Fruit fly (Drosophila melanogaster) whole organism, wandering third instar larva: Measurements from ENCODE around the gene Dpy-30L1.

Experiments used
- Abd-B ChIP-seq: fragments of >200 bp; optimal IDR thresholded peaks from 2 replicates; lab custom pipeline; 2017; ENCODE audit warnings: missing biosample characterization, missing genetic modification characterization
- CrebA ChIP-seq: fragments of 200-800 bp; sonication (Bioruptor generic); optimal IDR thresholded peaks from 2 replicates; lab custom pipeline; 2016; ENCODE audit warnings: missing biosample characterization, mild to moderate bottlenecking, missing genetic modification characterization, borderline replicate concordance
- Dfd ChIP-seq: fragments of >200 bp; optimal IDR thresholded peaks from 2 replicates; lab custom pipeline; 2017; ENCODE audit warnings: missing biosample characterization, missing genetic modification characterization
- Dif ChIP-seq: fragments of 200-275, 200-300 bp; sonication (Bioruptor generic); optimal IDR thresholded peaks from 2 replicates; lab custom pipeline; 2018; ENCODE audit warnings: missing biosample characterization, missing genetic modification characterization; ENCODE audit not compliant: partially characterized antibody
- GATAd ChIP-seq: sonication (Bioruptor generic); optimal IDR thresholded peaks from 2 replicates; lab custom pipeline; 2016; ENCODE audit warnings: missing biosample characterization, missing genetic modification characterization
- HLH106 ChIP-seq: fragments of 200-800 bp; optimal IDR thresholded peaks from 3 replicates; lab custom pipeline; 2019; ENCODE audit warnings: missing biosample characterization, mild to moderate bottlenecking, missing genetic modification characterization, moderate library complexity
- Hnf4 ChIP-seq: fragments of 200-800 bp; sonication (Bioruptor generic); optimal IDR thresholded peaks from 2 replicates; lab custom pipeline; 2016; ENCODE audit warnings: missing biosample characterization, mild to moderate bottlenecking, missing genetic modification characterization
- Hr83 ChIP-seq: fragments of 200-300 bp; sonication (Bioruptor generic); optimal IDR thresholded peaks from 2 replicates; lab custom pipeline; 2016; ENCODE audit warnings: missing biosample characterization, mild to moderate bottlenecking, missing genetic modification characterization, moderate library complexity; ENCODE audit not compliant: poor library complexity, severe bottlenecking
- Jra ChIP-seq: sonication (Bioruptor generic); optimal IDR thresholded peaks from 2 replicates; lab custom pipeline; 2016; ENCODE audit warnings: missing biosample characterization, missing genetic modification characterization
- Mio ChIP-seq: sonication (Bioruptor generic); optimal IDR thresholded peaks from 2 replicates; lab custom pipeline; 2016; ENCODE audit warnings: missing biosample characterization, missing genetic modification characterization
- Myc ChIP-seq: fragments of >200 bp; optimal IDR thresholded peaks from 2 replicates; lab custom pipeline; 2017
- N ChIP-seq: fragments of >200 bp; optimal IDR thresholded peaks from 2 replicates; lab custom pipeline; 2018; ENCODE audit warnings: missing biosample characterization, missing external identifiers, missing genetic modification characterization
- Rel ChIP-seq, 2 experiments: fragments of 200-800 bp; sonication (Bioruptor generic) in 1 of 2; optimal IDR thresholded peaks; 2 replicates in 1 of 2; 3 replicates in 1 of 2; lab custom pipeline; 2016 to 2019; ENCODE audit warnings: mild to moderate bottlenecking in 2 of 2, missing biosample characterization in 2 of 2, missing genetic modification characterization in 2 of 2, moderate library complexity in 1 of 2
- Sp1 ChIP-seq: fragments of 200-800 bp; sonication (Bioruptor generic); optimal IDR thresholded peaks from 3 replicates; lab custom pipeline; 2019; ENCODE audit warnings: missing biosample characterization, mild to moderate bottlenecking, missing genetic modification characterization, moderate library complexity
- Vsx2 ChIP-seq: fragments of 200-300, 225-300 bp; sonication (Bioruptor generic); optimal IDR thresholded peaks from 2 replicates; lab custom pipeline; 2018; ENCODE audit warnings: missing biosample characterization, missing genetic modification characterization; ENCODE audit not compliant: partially characterized antibody
- br ChIP-seq: fragments of 200-800 bp; sonication (Bioruptor generic); optimal IDR thresholded peaks from 2 replicates; lab custom pipeline; 2016; ENCODE audit warnings: missing biosample characterization, missing genetic modification characterization
- dl ChIP-seq, 2 experiments: fragments of 175-275, 200-275 bp in 1 of 2; fragments of 200-275 bp in 1 of 2; sonication (Bioruptor generic); optimal IDR thresholded peaks; lab custom pipeline; 2018; ENCODE audit warnings: mild to moderate bottlenecking in 2 of 2, missing biosample characterization in 2 of 2, missing genetic modification characterization in 2 of 2, moderate library complexity in 2 of 2; ENCODE audit not compliant: partially characterized antibody in 2 of 2, insufficient read depth in 1 of 2
- dmrt93B ChIP-seq: fragments of 200-800 bp; sonication (Bioruptor generic); optimal IDR thresholded peaks from 2 replicates; lab custom pipeline; 2018; ENCODE audit warnings: missing biosample characterization, mild to moderate bottlenecking, missing genetic modification characterization
- dsf ChIP-seq: sonication (Bioruptor generic); optimal IDR thresholded peaks from 2 replicates; lab custom pipeline; 2016; ENCODE audit warnings: missing biosample characterization, missing genetic modification characterization, borderline replicate concordance
- ey ChIP-seq: fragments of 200-800 bp; sonication (Bioruptor generic); optimal IDR thresholded peaks from 2 replicates; lab custom pipeline; 2016; ENCODE audit warnings: missing biosample characterization, missing genetic modification characterization
- foxo ChIP-seq, 2 experiments: fragments of 200-800 bp; sonication (Bioruptor generic); optimal IDR thresholded peaks; 2 replicates in 1 of 2; 3 replicates in 1 of 2; lab custom pipeline; 2016 to 2017; ENCODE audit warnings: missing biosample characterization in 2 of 2, missing genetic modification characterization in 2 of 2
- fru ChIP-seq: fragments of 200-800 bp; sonication (Bioruptor generic); optimal IDR thresholded peaks from 3 replicates; lab custom pipeline; 2016; ENCODE audit warnings: missing biosample characterization, mild to moderate bottlenecking, missing genetic modification characterization
- h ChIP-seq: fragments of 200-800 bp; sonication (Bioruptor generic); optimal IDR thresholded peaks from 3 replicates; lab custom pipeline; 2016; ENCODE audit warnings: missing biosample characterization, mild to moderate bottlenecking, missing genetic modification characterization
- lola ChIP-seq: fragments of >200 bp; optimal IDR thresholded peaks from 2 replicates; lab custom pipeline; 2017; ENCODE audit warnings: missing biosample characterization, missing genetic modification characterization
- pan ChIP-seq: fragments of >200 bp; optimal IDR thresholded peaks from 2 replicates; lab custom pipeline; 2017
- psq ChIP-seq: fragments of 200-800 bp; sonication (Bioruptor generic); optimal IDR thresholded peaks from 3 replicates; lab custom pipeline; 2017; ENCODE audit warnings: missing biosample characterization, mild to moderate bottlenecking, missing genetic modification characterization, moderate library complexity
- rgr ChIP-seq: fragments of 200-800 bp; sonication (Bioruptor generic); optimal IDR thresholded peaks from 3 replicates; lab custom pipeline; 2016; ENCODE audit warnings: missing biosample characterization, mild to moderate bottlenecking, missing genetic modification characterization
- sage ChIP-seq: fragments of 200-800 bp; sonication (Bioruptor generic); optimal IDR thresholded peaks from 2 replicates; lab custom pipeline; 2016; ENCODE audit warnings: missing biosample characterization, mild to moderate bottlenecking, missing genetic modification characterization
- sv ChIP-seq: fragments of 200-800 bp; sonication (Bioruptor generic); optimal IDR thresholded peaks from 3 replicates; lab custom pipeline; 2016; ENCODE audit warnings: missing biosample characterization, missing genetic modification characterization
- usp ChIP-seq: fragments of >200 bp; optimal IDR thresholded peaks from 2 replicates; lab custom pipeline; 2017; ENCODE audit warnings: missing biosample characterization, missing genetic modification characterization
- woc ChIP-seq: sonication (Bioruptor generic); optimal IDR thresholded peaks from 2 replicates; lab custom pipeline; 2016; ENCODE audit warnings: missing biosample characterization, mild to moderate bottlenecking, missing genetic modification characterization

Gene Dpy-30L1

DNA sequence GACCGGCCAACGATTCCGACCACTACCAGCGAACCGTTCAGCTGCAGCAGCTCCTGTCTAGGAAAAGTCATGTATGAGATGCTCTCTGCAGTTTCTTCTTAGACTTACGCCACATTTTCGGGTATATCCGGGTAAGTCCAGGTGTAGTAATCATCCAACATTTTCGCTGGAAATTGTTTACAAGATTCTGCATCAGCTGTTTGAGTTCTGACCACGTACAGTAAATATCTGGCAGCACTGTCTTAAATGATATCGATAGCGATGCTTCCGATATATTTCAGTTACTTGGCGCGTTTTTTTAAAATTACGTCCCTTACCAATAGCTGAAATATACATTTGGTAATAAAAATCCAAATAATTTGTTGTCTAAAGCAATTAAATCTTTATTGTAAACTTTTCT, 11.3 kb downstream of the Dpy-30L1 start, which contains the start of gene CG6729:
TSS of gene CG6729 (minus strand) at position 222 of the 400 bp plus-strand sequence.
- TF ChIP-seq dmrt93B (GFP tag; lab: Kevin White, UChicago) = no peak
- no peak for TF ChIP-seq CrebA (GFP tag; lab: Kevin White, UChicago)
- TF ChIP-seq dsf (GFP tag; lab: Kevin White, UChicago) = no peak
- TF ChIP-seq Abd-B (GFP tag; lab: Kevin White, UChicago) = no peak
- TF ChIP-seq GATAd (GFP tag; lab: Kevin White, UChicago) = no peak
- TF ChIP-seq psq (GFP tag; lab: Kevin White, UChicago) = no peak
- TF ChIP-seq, all 38 proteins: peak for 0

DNA sequence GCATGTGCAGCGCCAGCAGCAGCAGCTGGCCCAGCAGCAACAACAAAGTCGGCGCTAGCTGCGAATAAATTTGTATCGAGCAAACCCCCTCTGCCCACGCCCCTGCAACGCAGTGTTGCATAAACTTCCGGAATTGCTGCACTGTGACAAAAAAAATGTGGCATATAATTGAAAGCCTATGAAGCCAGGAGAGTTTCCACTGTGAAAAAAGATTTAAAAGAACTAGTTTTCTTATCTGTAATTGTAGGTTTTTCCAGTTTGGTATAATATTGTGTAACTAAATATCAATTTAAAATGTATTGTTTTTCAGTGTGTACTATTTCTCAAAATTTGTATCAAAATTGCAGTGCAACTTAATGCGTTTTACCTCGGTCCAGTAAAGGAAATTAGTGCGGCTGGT, 15.8 kb downstream of the Dpy-30L1 start:
- TF ChIP-seq rgr (GFP tag; lab: Kevin White, UChicago) = no peak
- TF ChIP-seq sv (GFP tag; lab: Kevin White, UChicago) = no peak

DNA sequence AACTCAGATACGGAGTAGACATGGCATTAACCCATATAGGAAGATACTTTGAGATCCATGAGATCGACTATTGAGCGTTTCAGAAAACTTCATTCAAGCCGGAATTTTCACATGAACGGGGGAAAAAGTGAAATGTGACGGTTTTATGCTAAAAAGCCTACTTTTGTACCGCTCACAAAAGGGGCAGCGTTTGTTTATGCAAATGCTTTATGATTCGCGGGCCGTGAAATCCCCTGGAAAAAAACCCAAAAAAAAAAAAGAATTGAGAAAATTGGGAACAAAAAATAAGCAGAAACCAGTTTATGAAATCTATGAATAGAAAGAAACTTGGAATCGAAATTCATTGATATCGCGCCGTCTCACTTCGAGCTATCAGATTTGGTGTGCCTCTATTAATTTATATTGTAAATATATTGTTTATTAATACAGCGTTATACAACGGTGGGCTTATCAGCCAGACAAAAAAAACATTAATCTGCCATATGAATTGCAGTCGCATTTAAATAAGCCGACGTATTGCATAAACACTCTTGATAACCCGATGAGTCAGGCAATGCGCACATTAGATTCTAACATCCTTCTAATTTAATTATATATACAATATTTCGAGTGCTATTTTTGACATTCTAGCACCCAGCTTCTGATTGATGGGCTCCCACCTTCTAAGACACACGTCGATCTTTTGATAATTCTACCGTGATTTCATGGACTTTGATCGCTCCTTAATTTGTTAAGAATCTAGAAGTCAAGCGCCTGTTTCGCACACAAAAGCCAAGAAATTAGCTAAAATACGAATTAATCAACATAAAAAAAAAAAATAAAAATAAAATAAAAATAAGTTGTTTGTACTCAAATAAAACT, 17.4 kb downstream of the Dpy-30L1 start:
- TF ChIP-seq N (no peak), GATAd (GFP tag; lab: Kevin White, UChicago) (no peak), woc (no peak), Dif (GFP tag; lab: Kevin White, UChicago) (no peak), dsf (GFP tag; lab: Kevin White, UChicago) (no peak), Hnf4 (GFP tag; lab: Kevin White, UChicago) (no peak), pan (lab: Kevin White, UChicago) (no peak), fru (GFP tag; lab: Kevin White, UChicago) (no peak), Hr83 (no peak), Mio (GFP tag; lab: Kevin White, UChicago) (no peak), foxo (GFP tag; optimal IDR thresholded peaks at IDR 0.05; lab: Kevin White, UChicago) (no peak), Myc (lab: Kevin White, UChicago) (no peak), usp (no peak), rgr (GFP tag; lab: Kevin White, UChicago) (no peak), Dfd (GFP tag; lab: Kevin White, UChicago) (no peak), lola (GFP tag; lab: Kevin White, UChicago) (no peak), HLH106 (tag; lab: Kevin White, UChicago) (no peak), ey (no peak), br (GFP tag; lab: Kevin White, UChicago) (no peak), h (GFP tag; lab: Kevin White, UChicago) (no peak)

DNA sequence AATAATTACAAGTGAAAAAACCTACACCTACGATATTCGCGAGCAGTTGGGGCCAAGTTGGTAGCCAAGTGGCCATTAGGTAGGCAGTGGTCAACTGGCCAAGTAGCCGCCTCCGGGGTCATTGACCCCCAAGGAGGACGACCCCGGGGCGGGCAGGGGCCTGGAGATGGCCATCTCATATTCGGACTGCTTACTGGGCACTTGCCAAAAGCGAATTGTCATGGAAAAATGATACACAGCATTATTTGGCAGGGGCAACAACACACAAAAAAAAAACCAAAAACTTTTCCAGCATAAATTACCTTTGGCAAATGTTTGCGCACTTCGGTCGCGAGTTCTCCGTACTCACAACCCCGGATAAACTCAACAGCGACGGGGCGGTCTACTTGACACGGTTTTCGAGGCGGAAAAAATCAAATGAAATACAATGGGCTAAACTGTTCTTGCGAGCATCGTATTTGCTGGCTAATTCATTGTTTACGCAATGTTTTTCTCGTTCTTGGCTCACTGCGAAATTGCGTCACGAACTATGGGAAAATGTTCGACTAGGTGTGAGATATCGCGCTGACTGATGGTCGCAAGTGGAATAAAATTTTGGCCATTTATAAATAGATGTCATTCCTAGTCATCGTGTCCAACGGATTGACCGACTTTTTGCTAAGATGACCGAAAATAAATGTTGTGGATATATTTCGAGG, 18.6 kb downstream of the Dpy-30L1 start:
- TF ChIP-seq Rel (GFP tag; optimal IDR thresholded peaks at IDR 0.05; lab: Kevin White, UChicago) (no peak), Rel (tag; optimal IDR thresholded peaks at IDR 0.05; lab: Kevin White, UChicago) (no peak), woc (no peak), Myc (lab: Kevin White, UChicago) (no peak), Vsx2 (GFP tag; lab: Kevin White, UChicago) (no peak), CrebA (GFP tag; lab: Kevin White, UChicago) (no peak), sage (no peak), dmrt93B (GFP tag; lab: Kevin White, UChicago) (no peak), rgr (GFP tag; lab: Kevin White, UChicago) (no peak), Hr83 (no peak), psq (GFP tag; lab: Kevin White, UChicago) (no peak), dl (GFP tag; optimal IDR thresholded peaks at IDR 0.05; lab: Kevin White, UChicago; ENCODE audit: insufficient read depth in 1 of 2, partially characterized antibody in 2 of 2) (no peak), dsf (GFP tag; lab: Kevin White, UChicago) (no peak), Sp1 (GFP tag; lab: Kevin White, UChicago) (no peak), Jra (no peak)
